Worm (Caenorhabditis elegans): Measurements from ENCODE around the gene nlp-34.
A peak's percentile ranks its signal among the peaks of the same experiment; 100 is the strongest.

Gene nlp-34

DNA sequence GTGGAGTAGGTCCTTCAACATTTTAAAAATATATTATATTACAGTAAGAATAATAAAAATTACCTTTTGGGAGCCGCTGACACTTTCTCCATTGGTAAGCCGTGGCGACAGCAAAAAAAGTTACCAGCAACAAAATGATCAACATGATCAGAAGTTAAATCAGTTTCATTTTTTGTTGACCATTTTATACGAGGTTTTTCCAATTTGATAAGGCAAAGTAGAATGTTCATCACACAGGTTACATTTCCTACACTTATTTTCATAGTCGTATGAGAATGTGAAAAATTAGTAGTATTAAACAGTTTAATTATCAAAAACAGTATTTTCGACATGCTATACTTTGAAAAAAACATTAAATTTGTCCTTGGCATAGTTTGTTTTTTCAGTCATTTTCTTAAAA, 6.1 kb downstream of the nlp-34 start, which contains the start of gene cyp-34A10:
TSS of gene cyp-34A10 (minus strand) at position 146 of the 400 bp plus-strand sequence.
- TF ChIP-seq zfh-2 (GFP tag; conservative IDR thresholded peaks at IDR 0.05) (no peak), efl-1 (GFP tag; optimal IDR thresholded peaks at IDR 0.05) (no peak), ztf-25 (GFP tag; IDR thresholded peaks at IDR 0.05) (no peak), F55B11.4 (tag; optimal IDR thresholded peaks at IDR 0.05; ENCODE audit: borderline replicate concordance, insufficient read depth) (no peak), B0019.2 (GFP tag; conservative IDR thresholded peaks at IDR 0.05) (no peak), F33H1.4 (GFP tag; IDR thresholded peaks at IDR 0.05) (no peak), let-607 (tag; optimal IDR thresholded peaks at IDR 0.05) (no peak), C17E4.6 (GFP tag; IDR thresholded peaks at IDR 0.05) (no peak), tbx-9 (tag; optimal IDR thresholded peaks at IDR 0.05; ENCODE audit: borderline replicate concordance) (no peak), die-1 (tag; optimal IDR thresholded peaks at IDR 0.05) (no peak), rec-8 (tag; optimal IDR thresholded peaks at IDR 0.05) (no peak), snpc-4 (GFP tag; optimal IDR thresholded peaks at IDR 0.05) (no peak), snpc-4 (tag; optimal IDR thresholded peaks at IDR 0.05) (no peak), sdz-38 (tag; optimal IDR thresholded peaks at IDR 0.05) (no peak), dpff-1 (tag; optimal IDR thresholded peaks at IDR 0.05) (no peak)

DNA sequence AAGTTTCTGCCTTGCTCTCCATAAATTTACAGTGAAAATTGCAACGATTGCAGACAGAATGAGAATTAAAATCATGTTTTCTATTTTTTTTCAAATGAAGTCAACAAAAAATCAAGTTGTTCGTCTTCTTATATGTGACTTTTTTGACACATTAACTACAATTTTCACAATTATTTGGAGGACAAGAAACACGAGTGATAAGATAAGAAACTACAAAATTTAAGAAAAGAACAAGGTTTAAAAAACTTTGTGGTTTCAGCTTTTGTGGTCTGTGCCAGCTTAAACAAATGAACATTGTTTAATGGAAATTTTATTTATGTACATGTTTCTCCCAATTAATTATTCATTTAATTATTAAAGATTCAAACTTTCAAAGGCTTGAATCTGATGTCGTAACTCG, 8.5 kb downstream of the nlp-34 start, which contains the start of gene cyp-34A9:
TSS of gene cyp-34A9 (minus strand) at position 131 of the 400 bp plus-strand sequence.
- TF ChIP-seq tbp1 (GFP tag; optimal IDR thresholded peaks at IDR 0.05) (no peak), nhr-80 (tag; optimal IDR thresholded peaks at IDR 0.05) (peak; percentile 42)

DNA sequence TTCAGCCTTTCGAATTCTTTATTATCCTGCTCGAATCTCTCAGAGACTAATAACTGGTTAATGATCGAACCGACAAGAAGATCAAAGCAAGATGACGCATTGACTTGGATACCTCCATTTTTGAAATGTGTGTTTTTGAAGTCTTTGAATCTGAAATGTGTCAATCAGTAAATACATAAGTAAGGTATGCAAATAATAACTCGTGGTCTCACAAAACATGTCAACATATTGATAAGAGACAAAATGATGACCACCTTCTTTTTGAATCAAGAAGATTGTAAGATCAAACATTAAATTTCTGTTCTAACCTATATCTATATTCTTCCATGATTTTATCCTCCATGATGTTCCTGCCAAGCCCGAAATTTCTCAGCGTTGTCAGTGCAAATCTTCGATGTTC, 9.3 kb downstream of the nlp-34 start:
- no peak for TF ChIP-seq B0035.1 (tag; optimal IDR thresholded peaks at IDR 0.05)
- TF ChIP-seq lin-26 (GFP tag; IDR thresholded peaks at IDR 0.05): no peak
- TF ChIP-seq unc-62 (GFP tag; optimal IDR thresholded peaks at IDR 0.05): peak; percentile 50

ce11 chrV:3968929-3969328, 10.0 kb downstream of the nlp-34 start:
- TF ChIP-seq nhr-80 (tag; optimal IDR thresholded peaks at IDR 0.05): no peak
- TF ChIP-seq F39B2.1 (GFP tag; IDR thresholded peaks at IDR 0.05): no peak
- TF ChIP-seq sea-2 (GFP tag; IDR thresholded peaks at IDR 0.05): no peak
- TF ChIP-seq madf-6 (GFP tag; IDR thresholded peaks at IDR 0.05): no peak
- no peak for TF ChIP-seq ceh-79 (tag; optimal IDR thresholded peaks at IDR 0.05)
- TF ChIP-seq lsl-1 (GFP tag; optimal IDR thresholded peaks at IDR 0.05): no peak
- TF ChIP-seq ztf-26 (tag; optimal IDR thresholded peaks at IDR 0.05): no peak
- no peak for TF ChIP-seq lin-40 (tag; optimal IDR thresholded peaks at IDR 0.05)
- TF ChIP-seq ztf-18 (tag; optimal IDR thresholded peaks at IDR 0.05): no peak
- TF ChIP-seq T07F8.4 (tag; optimal IDR thresholded peaks at IDR 0.05): no peak
- TF ChIP-seq nfyb-1 (GFP tag; IDR thresholded peaks at IDR 0.05): no peak
- TF ChIP-seq die-1 (tag; optimal IDR thresholded peaks at IDR 0.05): no peak
- TF ChIP-seq let-526 (GFP tag; IDR thresholded peaks at IDR 0.05): no peak

DNA sequence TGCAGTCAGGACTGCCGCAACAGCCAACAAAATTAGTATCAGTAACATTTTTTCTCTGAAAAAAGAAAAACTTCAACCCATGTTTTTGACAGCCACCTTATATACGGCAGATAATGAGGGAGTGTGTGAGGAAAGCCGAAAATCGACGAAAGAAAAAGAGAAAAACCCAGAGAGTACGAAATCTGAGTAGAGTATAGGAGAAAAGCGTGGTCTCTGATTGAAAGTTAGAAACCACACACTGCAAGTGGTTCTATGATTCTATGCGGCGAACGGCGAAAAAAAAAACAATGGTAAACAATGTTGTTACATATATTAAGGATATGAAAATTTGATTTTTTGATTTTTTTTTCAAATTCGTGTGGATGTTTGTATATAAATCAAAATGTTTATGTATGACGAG, 11.2 kb downstream of the nlp-34 start, which contains the start of gene cyp-34A8:
TSS of gene cyp-34A8 (minus strand) at position 62 of the 400 bp plus-strand sequence.
- no peak for TF ChIP-seq ceh-79 (tag; optimal IDR thresholded peaks at IDR 0.05)
- TF ChIP-seq nhr-80 (tag; optimal IDR thresholded peaks at IDR 0.05): peak; percentile 20

DNA sequence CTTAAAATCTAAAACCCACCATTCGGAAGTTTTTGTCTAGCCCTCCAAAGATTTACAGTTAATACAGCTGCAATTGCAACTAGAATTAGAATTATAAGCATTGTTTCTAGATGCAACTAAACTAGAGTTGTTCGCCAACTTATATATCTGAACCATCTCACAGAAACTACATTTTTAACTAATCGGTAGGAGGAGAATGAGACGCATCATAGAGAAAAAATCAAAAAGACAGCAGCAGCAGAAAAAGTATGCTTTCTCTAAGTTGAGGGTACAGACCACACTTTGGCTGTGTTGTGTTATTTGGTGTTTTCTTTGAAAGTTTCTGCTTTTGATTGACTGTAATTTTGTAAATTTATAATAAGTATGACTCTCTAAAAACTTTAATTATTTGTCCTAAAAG, 15.2 kb downstream of the nlp-34 start, which contains the start of gene cyp-34A7:
TSS of gene cyp-34A7 (minus strand) at position 101 of the 400 bp plus-strand sequence.
- TF ChIP-seq C17E4.6 (GFP tag; IDR thresholded peaks at IDR 0.05) (no peak), F22D6.2 (tag; optimal IDR thresholded peaks at IDR 0.05) (no peak), unc-130 (GFP tag; optimal IDR thresholded peaks at IDR 0.05) (no peak), lin-26 (GFP tag; IDR thresholded peaks at IDR 0.05) (no peak), zfh-2 (GFP tag; conservative IDR thresholded peaks at IDR 0.05) (no peak), mxl-1 (tag; optimal IDR thresholded peaks at IDR 0.05) (no peak), F52B5.7 (tag; optimal IDR thresholded peaks at IDR 0.05) (no peak), nhr-27 (tag; optimal IDR thresholded peaks at IDR 0.05) (no peak), athp-1 (tag; optimal IDR thresholded peaks at IDR 0.05) (no peak), hlh-12 (tag; optimal IDR thresholded peaks at IDR 0.05) (no peak), tbp1 (GFP tag; optimal IDR thresholded peaks at IDR 0.05) (no peak), xnd-1 (tag; optimal IDR thresholded peaks at IDR 0.05) (no peak), ceh-40 (GFP tag; IDR thresholded peaks at IDR 0.05) (no peak), egrh-3 (GFP tag; IDR thresholded peaks at IDR 0.05) (no peak), die-1 (tag; optimal IDR thresholded peaks at IDR 0.05) (no peak)
